Fruit fly (Drosophila melanogaster): ENCODE data around the gene CG14435.

CG14435 gene

DNA sequence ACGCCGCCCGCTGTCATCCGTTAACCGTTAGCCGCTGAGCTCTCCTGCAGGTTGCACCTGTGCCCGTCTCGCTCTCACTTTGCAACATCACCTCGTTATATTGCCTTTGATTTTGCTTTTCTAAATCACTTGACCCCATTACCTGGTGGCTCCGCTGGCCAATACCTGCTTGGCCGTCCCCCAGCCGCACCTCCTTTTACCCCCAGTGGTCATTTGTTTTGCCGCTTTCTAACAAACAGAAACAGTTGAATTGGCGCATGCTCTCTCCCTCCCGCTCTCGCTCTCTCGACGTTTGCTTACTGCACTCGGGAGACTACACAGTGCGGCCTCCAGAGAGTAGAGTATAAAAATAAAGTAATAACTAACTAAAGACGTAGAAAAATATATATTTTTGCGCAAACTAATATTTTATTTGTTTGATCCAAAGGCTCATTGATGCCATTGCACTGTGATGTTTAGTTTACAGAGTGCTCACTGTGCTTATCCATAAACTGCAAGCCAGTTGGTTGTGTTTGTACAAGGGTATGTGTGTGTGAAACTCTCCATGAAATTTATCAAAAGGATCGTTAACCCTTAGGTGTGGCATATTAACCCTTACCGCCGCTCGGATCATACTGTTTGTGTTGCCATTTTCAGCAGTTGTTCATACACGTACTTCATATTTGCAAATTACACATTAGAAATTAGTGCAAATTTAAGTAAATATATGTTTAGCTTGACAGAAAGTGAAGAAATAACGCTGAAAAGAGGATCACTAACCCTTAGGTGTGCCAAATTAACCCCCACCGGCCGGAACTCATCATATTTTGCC is 39.0 kb downstream of the CG14435 start (continued):
- peak; percentile 60 for TF ChIP-seq org-1 (GFP tag; optimal IDR thresholded peaks at IDR 0.05)
- peak; percentile 86 for TF ChIP-seq gem (tag; optimal IDR thresholded peaks at IDR 0.05)
- TF ChIP-seq CG33557 (GFP tag; optimal IDR thresholded peaks at IDR 0.05), result peak; percentile 45
- no peak for TF ChIP-seq odd (GFP tag; optimal IDR thresholded peaks at IDR 0.05)
- peak; percentile 80 for TF ChIP-seq CG11247 (GFP tag; IDR thresholded peaks at IDR 0.05)
- TF ChIP-seq repo (GFP tag; optimal IDR thresholded peaks at IDR 0.05), result no peak
- no peak for TF ChIP-seq CG6254 (GFP tag; optimal IDR thresholded peaks at IDR 0.05)
- TF ChIP-seq CG3065 (GFP tag; optimal IDR thresholded peaks at IDR 0.05), result peak; percentile 7
- peak; percentile 84 for TF ChIP-seq B-H1 (GFP tag; IDR thresholded peaks at IDR 0.05)
- peak; percentile 74 for TF ChIP-seq salm (tag; optimal IDR thresholded peaks at IDR 0.05)
- peak; percentile 52 for TF ChIP-seq CG10462 (GFP tag; optimal IDR thresholded peaks at IDR 0.05)
- TF ChIP-seq ro (GFP tag; IDR thresholded peaks at IDR 0.05), result peak; percentile 50; the same call in 1 of the 2 replicates
- peak; percentile 72 for TF ChIP-seq CG11696 (GFP tag; IDR thresholded peaks at IDR 0.05)
- peak; percentile 52 for TF ChIP-seq CG17385 (GFP tag; optimal IDR thresholded peaks at IDR 0.05)
- peak; percentile 63 for TF ChIP-seq CG9437 (GFP tag; optimal IDR thresholded peaks at IDR 0.05)
- TF ChIP-seq phol (tag; optimal IDR thresholded peaks at IDR 0.05), result peak; percentile 65
- no peak for TF ChIP-seq br (optimal IDR thresholded peaks at IDR 0.05)
- TF ChIP-seq crc (GFP tag; optimal IDR thresholded peaks at IDR 0.05), result peak; percentile 29
- TF ChIP-seq kah (GFP tag; optimal IDR thresholded peaks at IDR 0.05), result no peak
- TF ChIP-seq trem (tag; optimal IDR thresholded peaks at IDR 0.05), result peak; percentile 59
- peak; percentile 31 for TF ChIP-seq CG31388 (GFP tag; optimal IDR thresholded peaks at IDR 0.05)
- no peak for TF ChIP-seq abd-A (tag; optimal IDR thresholded peaks at IDR 0.05)
- TF ChIP-seq Bgb (GFP tag; IDR thresholded peaks at IDR 0.05; ENCODE audit: partially characterized antibody), result no peak
- TF ChIP-seq CG9797 (GFP tag; optimal IDR thresholded peaks at IDR 0.05), result no peak
- no peak for TF ChIP-seq HLHmδ (GFP tag; optimal IDR thresholded peaks at IDR 0.05)
- peak; percentile 93 for TF ChIP-seq corto (GFP tag; optimal IDR thresholded peaks at IDR 0.05)
- peak; percentile 69 for TF ChIP-seq cwo (GFP tag; optimal IDR thresholded peaks at IDR 0.05)
- peak; percentile 78 for TF ChIP-seq ap (GFP tag; IDR thresholded peaks at IDR 0.05)
- peak; percentile 97 for TF ChIP-seq ci (GFP tag; IDR thresholded peaks at IDR 0.05)
- peak; percentile 29 for TF ChIP-seq NC2α (GFP tag; optimal IDR thresholded peaks at IDR 0.05)
- TF ChIP-seq CG9215 (GFP tag; IDR thresholded peaks at IDR 0.05), result peak; percentile 78
- no peak for TF ChIP-seq tna (GFP tag; IDR thresholded peaks at IDR 0.05; ENCODE audit: partially characterized antibody)
- no peak for TF ChIP-seq grn (GFP tag; optimal IDR thresholded peaks at IDR 0.05)
- TF ChIP-seq Ptx1 (GFP tag; IDR thresholded peaks at IDR 0.05), result peak; percentile 90
- TF ChIP-seq Sox100B (GFP tag; optimal IDR thresholded peaks at IDR 0.05), result no peak
- peak; percentile 68 for TF ChIP-seq ems (GFP tag; optimal IDR thresholded peaks at IDR 0.05)
- TF ChIP-seq CG14014 (GFP tag; IDR thresholded peaks at IDR 0.05), result peak; percentile 83
- peak; percentile 51 for TF ChIP-seq HmgZ (tag; optimal IDR thresholded peaks at IDR 0.05)
- peak; percentile 88 for TF ChIP-seq CG14441 (GFP tag; IDR thresholded peaks at IDR 0.05)
- no peak for TF ChIP-seq CG10321 (GFP tag; IDR thresholded peaks at IDR 0.05)
- peak; percentile 12 for TF ChIP-seq Elba2 (GFP tag; optimal IDR thresholded peaks at IDR 0.05)
- peak; percentile 83 for TF ChIP-seq CG1024 (GFP tag; IDR thresholded peaks at IDR 0.05)
- TF ChIP-seq CG12659 (GFP tag; optimal IDR thresholded peaks at IDR 0.05), result peak; percentile 74
- no peak for TF ChIP-seq CG6791 (GFP tag; IDR thresholded peaks at IDR 0.05; ENCODE audit: partially characterized antibody)
- peak; percentile 62 for TF ChIP-seq Lim3 (GFP tag; IDR thresholded peaks at IDR 0.05)
- TF ChIP-seq CG12769 (tag; optimal IDR thresholded peaks at IDR 0.05), result no peak
- peak; percentile 68; the same call in 1 of the 2 replicates for TF ChIP-seq CG31224 (GFP tag; IDR thresholded peaks at IDR 0.05)
- TF ChIP-seq nau (GFP tag; optimal IDR thresholded peaks at IDR 0.05), result no peak
- TF ChIP-seq z (GFP tag; IDR thresholded peaks at IDR 0.05), result no peak
- TF ChIP-seq cg (GFP tag; optimal IDR thresholded peaks at IDR 0.05), result peak; percentile 34

All from whole organism, embryonic.